Worm (Caenorhabditis elegans) whole organism, L2 larva: ENCODE measurements around the gene bli-2.

Source experiments
- blmp-1 ChIP-seq: sonication (generic microtip); optimal IDR thresholded peaks from 2 replicates; lab custom pipeline; 2017; ENCODE audit warnings: missing genetic modification characterization, mild to moderate bottlenecking, missing compliant biosample characterization, antibody characterized with exemption, moderate library complexity; ENCODE audit not compliant: insufficient read depth
- dmd-4 ChIP-seq: sonication (generic microtip); optimal IDR thresholded peaks from 2 replicates; lab custom pipeline; 2017; ENCODE audit warnings: missing biosample characterization, missing genetic modification characterization
- fos-1 ChIP-seq: fragments of 150-350 bp; optimal IDR thresholded peaks from 2 replicates; lab custom pipeline; 2014; ENCODE audit warnings: missing biosample characterization, missing genetic modification characterization
- gmeb-1 ChIP-seq: fragments of 150-350 bp; optimal IDR thresholded peaks from 2 replicates; lab custom pipeline; 2014; ENCODE audit warnings: missing biosample characterization, missing genetic modification characterization
- lin-13 ChIP-seq: fragments of 150-350 bp; optimal IDR thresholded peaks from 2 replicates; lab custom pipeline; 2014; ENCODE audit warnings: missing biosample characterization, missing genetic modification reagents, missing genetic modification characterization
- nhr-11 ChIP-seq: fragments of 150-350 bp; optimal IDR thresholded peaks from 2 replicates; lab custom pipeline; 2014; ENCODE audit warnings: missing biosample characterization, missing genetic modification characterization
- nhr-12 ChIP-seq: fragments of 150-350 bp; optimal IDR thresholded peaks from 2 replicates; lab custom pipeline; 2014; ENCODE audit warnings: missing biosample characterization, missing genetic modification characterization
- nhr-77 ChIP-seq: fragments of 150-350 bp; optimal IDR thresholded peaks from 2 replicates; lab custom pipeline; 2014; ENCODE audit warnings: missing biosample characterization, missing genetic modification characterization
- snpc-4 ChIP-seq: fragments of 150-350 bp; optimal IDR thresholded peaks from 2 replicates; lab custom pipeline; 2014; ENCODE audit warnings: missing biosample characterization, missing genetic modification characterization
- ztf-11 ChIP-seq: sonication (generic microtip); optimal IDR thresholded peaks from 2 replicates; lab custom pipeline; 2017; ENCODE audit warnings: missing biosample characterization, missing genetic modification characterization
- ztf-4 ChIP-seq: fragments of 150-350 bp; optimal IDR thresholded peaks from 2 replicates; lab custom pipeline; 2014; ENCODE audit warnings: missing biosample characterization, missing genetic modification characterization

ce11 chrII:5604441-5604840, 47.8 kb downstream of the bli-2 start:
- no peak for TF ChIP-seq nhr-12
- TF ChIP-seq nhr-11 (tag; lab: Kevin White, UChicago) = no peak
- no peak for TF ChIP-seq snpc-4 (tag; lab: Kevin White, UChicago)
- TF ChIP-seq nhr-77 (tag; lab: Kevin White, UChicago) = no peak
- no peak for TF ChIP-seq blmp-1 (tag; lab: Kevin White, UChicago)
- TF ChIP-seq lin-13 (GFP tag; lab: Kevin White, UChicago) = no peak
- no peak for TF ChIP-seq ztf-11 (tag; lab: Kevin White, UChicago)
- TF ChIP-seq gmeb-1 (tag; lab: Kevin White, UChicago) = no peak
- no peak for TF ChIP-seq fos-1 (tag; lab: Kevin White, UChicago)
- TF ChIP-seq dmd-4 (tag; lab: Kevin White, UChicago) = no peak
- TF ChIP-seq ztf-4 (tag; lab: Kevin White, UChicago) = no peak
